Fruit fly (Drosophila melanogaster) whole organism, wandering third instar larva: Measurements from ENCODE around the gene Cyp28d1.

Source experiments
- CrebA ChIP-seq: fragments of 200-800 bp; sonication (Bioruptor generic); optimal IDR thresholded peaks from 2 replicates; lab custom pipeline; 2016; ENCODE audit warnings: missing biosample characterization, mild to moderate bottlenecking, missing genetic modification characterization, borderline replicate concordance
- Myc ChIP-seq: fragments of >200 bp; optimal IDR thresholded peaks from 2 replicates; lab custom pipeline; 2017
- Vsx2 ChIP-seq: fragments of 200-300, 225-300 bp; sonication (Bioruptor generic); optimal IDR thresholded peaks from 2 replicates; lab custom pipeline; 2018; ENCODE audit warnings: missing biosample characterization, missing genetic modification characterization; ENCODE audit not compliant: partially characterized antibody
- dl ChIP-seq, 2 experiments: fragments of 175-275, 200-275 bp in 1 of 2; fragments of 200-275 bp in 1 of 2; sonication (Bioruptor generic); optimal IDR thresholded peaks; lab custom pipeline; 2018; ENCODE audit warnings: mild to moderate bottlenecking in 2 of 2, missing biosample characterization in 2 of 2, missing genetic modification characterization in 2 of 2, moderate library complexity in 2 of 2; ENCODE audit not compliant: partially characterized antibody in 2 of 2, insufficient read depth in 1 of 2
- h ChIP-seq: fragments of 200-800 bp; sonication (Bioruptor generic); optimal IDR thresholded peaks from 3 replicates; lab custom pipeline; 2016; ENCODE audit warnings: missing biosample characterization, mild to moderate bottlenecking, missing genetic modification characterization
- rgr ChIP-seq: fragments of 200-800 bp; sonication (Bioruptor generic); optimal IDR thresholded peaks from 3 replicates; lab custom pipeline; 2016; ENCODE audit warnings: missing biosample characterization, mild to moderate bottlenecking, missing genetic modification characterization

- TF ChIP-seq CrebA (GFP tag; lab: Kevin White, UChicago), result no peak
- no peak for TF ChIP-seq Myc (lab: Kevin White, UChicago)
- no peak for TF ChIP-seq Vsx2 (GFP tag; lab: Kevin White, UChicago)
- TF ChIP-seq dl (GFP tag; optimal IDR thresholded peaks at IDR 0.05; lab: Kevin White, UChicago; ENCODE audit: insufficient read depth in 1 of 2, partially characterized antibody in 2 of 2), result no peak
- TF ChIP-seq h (GFP tag; lab: Kevin White, UChicago), result no peak
- TF ChIP-seq rgr (GFP tag; lab: Kevin White, UChicago), result no peak
Measured at dm6 chr2L:5259076-5259843, 49.0 kb downstream of the Cyp28d1 start.
